Fruit fly (Drosophila melanogaster) whole organism, wandering third instar larva: ENCODE measurements around the gene vih.

Experiments used
- CG32264 ChIP-seq: fragments of 200-800 bp; sonication (Bioruptor generic); optimal IDR thresholded peaks from 2 replicates; lab custom pipeline; 2016; ENCODE audit warnings: missing biosample characterization, missing genetic modification characterization
- Dfd ChIP-seq: fragments of >200 bp; optimal IDR thresholded peaks from 2 replicates; lab custom pipeline; 2017; ENCODE audit warnings: missing biosample characterization, missing genetic modification characterization
- Dif ChIP-seq: fragments of 200-275, 200-300 bp; sonication (Bioruptor generic); optimal IDR thresholded peaks from 2 replicates; lab custom pipeline; 2018; ENCODE audit warnings: missing biosample characterization, missing genetic modification characterization; ENCODE audit not compliant: partially characterized antibody
- Myc ChIP-seq: fragments of >200 bp; optimal IDR thresholded peaks from 2 replicates; lab custom pipeline; 2017
- Rel ChIP-seq, 2 experiments: fragments of 200-800 bp; sonication (Bioruptor generic) in 1 of 2; optimal IDR thresholded peaks; 2 replicates in 1 of 2; 3 replicates in 1 of 2; lab custom pipeline; 2016 to 2019; ENCODE audit warnings: mild to moderate bottlenecking in 2 of 2, missing biosample characterization in 2 of 2, missing genetic modification characterization in 2 of 2, moderate library complexity in 1 of 2
- br ChIP-seq: fragments of 200-800 bp; sonication (Bioruptor generic); optimal IDR thresholded peaks from 2 replicates; lab custom pipeline; 2016; ENCODE audit warnings: missing biosample characterization, missing genetic modification characterization
- dsf ChIP-seq: sonication (Bioruptor generic); optimal IDR thresholded peaks from 2 replicates; lab custom pipeline; 2016; ENCODE audit warnings: missing biosample characterization, missing genetic modification characterization, borderline replicate concordance
- fru ChIP-seq: fragments of 200-800 bp; sonication (Bioruptor generic); optimal IDR thresholded peaks from 3 replicates; lab custom pipeline; 2016; ENCODE audit warnings: missing biosample characterization, mild to moderate bottlenecking, missing genetic modification characterization
- h ChIP-seq: fragments of 200-800 bp; sonication (Bioruptor generic); optimal IDR thresholded peaks from 3 replicates; lab custom pipeline; 2016; ENCODE audit warnings: missing biosample characterization, mild to moderate bottlenecking, missing genetic modification characterization
- jim ChIP-seq: fragments of 175-275, 200-325 bp; sonication (Bioruptor generic); optimal IDR thresholded peaks from 2 replicates; lab custom pipeline; 2016; ENCODE audit warnings: missing biosample characterization, mild to moderate bottlenecking, missing genetic modification characterization
- sv ChIP-seq: fragments of 200-800 bp; sonication (Bioruptor generic); optimal IDR thresholded peaks from 3 replicates; lab custom pipeline; 2016; ENCODE audit warnings: missing biosample characterization, missing genetic modification characterization
- usp ChIP-seq: fragments of >200 bp; optimal IDR thresholded peaks from 2 replicates; lab custom pipeline; 2017; ENCODE audit warnings: missing biosample characterization, missing genetic modification characterization

dm6 chr3L:12505990-12506389 is 1.9 kb downstream of the vih start:
- TF ChIP-seq Dif (GFP tag; lab: Kevin White, UChicago) (no peak), dsf (GFP tag; lab: Kevin White, UChicago) (no peak), sv (GFP tag; lab: Kevin White, UChicago) (no peak), Rel (GFP tag; optimal IDR thresholded peaks at IDR 0.05; lab: Kevin White, UChicago) (no peak), Rel (tag; optimal IDR thresholded peaks at IDR 0.05; lab: Kevin White, UChicago) (no peak), CG32264 (GFP tag; lab: Kevin White, UChicago) (no peak), jim (no peak), fru (no peak), usp (GFP tag; lab: Kevin White, UChicago) (no peak), h (GFP tag; lab: Kevin White, UChicago) (no peak), Dfd (GFP tag; lab: Kevin White, UChicago) (no peak), br (GFP tag; lab: Kevin White, UChicago) (no peak), Myc (lab: Kevin White, UChicago) (no peak)
